Worm (Caenorhabditis elegans): Measurements from ENCODE around the gene Y46H3D.8.

- TF ChIP-seq unc-62 (GFP tag; optimal IDR thresholded peaks at IDR 0.05) (no peak), aly-2 (tag; optimal IDR thresholded peaks at IDR 0.05) (no peak), alr-1 (tag; optimal IDR thresholded peaks at IDR 0.05) (no peak), lin-39 (tag; optimal IDR thresholded peaks at IDR 0.05) (no peak), ZK546.5 (tag; optimal IDR thresholded peaks at IDR 0.05) (no peak)
Measured at ce11 chrV:1666904-1667303, 35.9 kb upstream of the Y46H3D.8 start, which contains the start of gene K04F1.8.

Data from whole organism, L2 larva.